Worm (Caenorhabditis elegans): ENCODE data around the gene unc-64.
A peak's percentile ranks its signal among the peaks of the same experiment; 100 is the strongest.

Gene unc-64

ce11 chrIII:13317383-13317911, 40.4 kb downstream of the unc-64 start:
- no peak for TF ChIP-seq elt-3 (tag; optimal IDR thresholded peaks at IDR 0.05)
- TF ChIP-seq snpc-4 (tag; optimal IDR thresholded peaks at IDR 0.05), result no peak
- TF ChIP-seq nfya-1 (tag; optimal IDR thresholded peaks at IDR 0.05; ENCODE audit: insufficient read depth), result peak; percentile 58
- TF ChIP-seq lsy-12 (tag; optimal IDR thresholded peaks at IDR 0.05), result no peak
- no peak for TF ChIP-seq nhr-77 (tag; optimal IDR thresholded peaks at IDR 0.05)
- no peak for TF ChIP-seq pqm-1 (tag; optimal IDR thresholded peaks at IDR 0.05)

- TF ChIP-seq pqm-1 (tag; optimal IDR thresholded peaks at IDR 0.05), result no peak
- no peak for TF ChIP-seq nhr-77 (tag; optimal IDR thresholded peaks at IDR 0.05)
- TF ChIP-seq hmg-11 (tag; optimal IDR thresholded peaks at IDR 0.05), result no peak
- no peak for TF ChIP-seq ceh-16 (tag; optimal IDR thresholded peaks at IDR 0.05)
- TF ChIP-seq nhr-67 (tag; optimal IDR thresholded peaks at IDR 0.05), result no peak
- no peak for TF ChIP-seq ceh-9 (tag; optimal IDR thresholded peaks at IDR 0.05)
- TF ChIP-seq ceh-28 (tag; optimal IDR thresholded peaks at IDR 0.05), result no peak
- no peak for TF ChIP-seq elt-2 (tag; optimal IDR thresholded peaks at IDR 0.05)
- no peak for TF ChIP-seq lin-15B (tag; optimal IDR thresholded peaks at IDR 0.05)
- TF ChIP-seq snpc-4 (tag; optimal IDR thresholded peaks at IDR 0.05), result no peak
Measured at ce11 chrIII:13322578-13322977, 45.5 kb downstream of the unc-64 start, which contains the start of gene F53A2.11. F53A2.11 (minus strand) TSS chrIII:13322678.

- TF ChIP-seq elt-2 (tag; optimal IDR thresholded peaks at IDR 0.05) (no peak), ceh-16 (tag; optimal IDR thresholded peaks at IDR 0.05) (no peak), nhr-43 (tag; optimal IDR thresholded peaks at IDR 0.05; ENCODE audit: poor library complexity, severe bottlenecking) (no peak), nhr-11 (tag; optimal IDR thresholded peaks at IDR 0.05) (no peak)
Measured at ce11 chrIII:13324739-13325138, 47.7 kb downstream of the unc-64 start, which contains the start of gene F53A2.1. F53A2.1 (minus strand) TSS chrIII:13324839.

ce11 chrIII:13328911-13329310, 51.9 kb downstream of the unc-64 start:
- TF ChIP-seq unc-39 (tag; optimal IDR thresholded peaks at IDR 0.05) (no peak), lsy-12 (tag; optimal IDR thresholded peaks at IDR 0.05) (no peak)

Measured in whole organism, L3 larva.